Worm (Caenorhabditis elegans) whole organism, L4/young adult: ENCODE results near the gene rars-1.
"Not testable (repeated sequence)": the region's sequence is repeated elsewhere in the genome, so short reads cannot be mapped to it uniquely, and the experiment has no call there.

ENCODE experiments used
- W03F9.2 ChIP-seq: fragments of 150-350 bp; optimal IDR thresholded peaks from 2 replicates; lab custom pipeline; 2014; ENCODE audit warnings: missing biosample characterization, missing genetic modification characterization
- dao-5 ChIP-seq: sonication (generic microtip); optimal IDR thresholded peaks from 2 replicates; lab custom pipeline; 2016; ENCODE audit warnings: missing genotype, missing genetic modification characterization, moderate library complexity, missing compliant biosample characterization
- him-1 ChIP-seq: sonication (generic microtip); optimal IDR thresholded peaks from 2 replicates; lab custom pipeline; 2016; ENCODE audit warnings: missing genotype, missing genetic modification reagents, missing genetic modification characterization, missing compliant biosample characterization

rars-1 gene

DNA sequence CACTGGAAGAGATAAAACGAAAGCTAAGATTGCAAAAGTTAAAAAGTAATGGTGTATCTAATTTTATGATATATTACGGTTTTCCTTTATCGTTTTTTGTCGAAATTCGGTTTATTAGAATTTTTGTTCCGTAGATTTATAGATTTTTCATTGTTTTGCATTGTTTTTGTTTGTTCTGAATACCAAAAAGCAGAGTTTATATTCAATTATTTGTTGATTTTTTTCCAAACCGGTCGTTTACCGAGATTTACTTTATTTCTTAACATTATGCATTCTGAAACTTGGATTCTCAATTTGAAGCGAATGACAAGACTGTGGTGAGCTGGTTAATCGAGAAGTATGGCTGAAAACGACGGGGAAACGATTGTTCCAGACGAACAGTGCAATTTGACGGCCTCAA, 20.0 kb upstream of the rars-1 start, which contains the start of gene fsn-1:
TSS of gene fsn-1 (plus strand) at position 301 of the 400 bp plus-strand sequence.
- TF ChIP-seq W03F9.2, result no peak
- TF ChIP-seq him-1 (tag; lab: Kevin White, UChicago), result no peak
- no peak for TF ChIP-seq dao-5 (tag; lab: Kevin White, UChicago)

DNA sequence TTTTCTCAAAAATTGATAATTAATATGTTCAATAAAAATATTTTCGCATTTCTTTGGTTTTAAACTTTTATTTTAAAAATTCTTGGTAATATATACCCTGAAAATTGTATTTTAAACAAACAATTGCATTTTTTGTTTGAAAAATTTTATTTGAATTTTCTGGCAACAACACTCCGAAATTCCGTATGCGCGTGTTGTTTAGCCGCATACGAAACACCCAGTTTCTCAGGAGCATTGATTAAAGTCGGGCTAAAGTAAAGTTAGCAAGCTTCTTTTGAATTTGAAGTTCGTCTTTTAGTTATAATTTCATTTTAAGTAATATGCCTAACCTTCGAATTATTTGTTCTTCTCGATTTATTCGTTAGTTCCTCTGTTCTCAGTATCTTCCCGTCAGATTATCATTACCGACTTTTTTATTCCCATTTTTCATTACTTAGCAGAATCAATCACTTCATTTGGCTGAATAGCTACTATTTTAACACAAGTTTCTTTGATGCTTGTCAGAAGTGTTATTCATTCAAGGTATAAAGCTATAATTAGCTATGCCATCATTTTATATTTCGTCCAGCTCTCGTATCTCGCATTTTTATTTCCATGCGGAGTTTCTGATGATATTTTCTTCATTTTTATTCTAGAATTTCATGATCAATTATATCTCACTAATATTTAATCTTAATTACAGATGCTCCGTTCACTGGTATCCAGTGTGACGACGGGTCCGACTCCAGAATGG, 18.1 kb upstream of the rars-1 start, which contains the start of gene mrps-18C:
TSS of gene mrps-18C (plus strand) at position 683 of the 733 bp plus-strand sequence.
- TF ChIP-seq dao-5 (tag; lab: Kevin White, UChicago), result no peak
- TF ChIP-seq W03F9.2, result no peak
- no peak for TF ChIP-seq him-1 (tag; lab: Kevin White, UChicago)

DNA sequence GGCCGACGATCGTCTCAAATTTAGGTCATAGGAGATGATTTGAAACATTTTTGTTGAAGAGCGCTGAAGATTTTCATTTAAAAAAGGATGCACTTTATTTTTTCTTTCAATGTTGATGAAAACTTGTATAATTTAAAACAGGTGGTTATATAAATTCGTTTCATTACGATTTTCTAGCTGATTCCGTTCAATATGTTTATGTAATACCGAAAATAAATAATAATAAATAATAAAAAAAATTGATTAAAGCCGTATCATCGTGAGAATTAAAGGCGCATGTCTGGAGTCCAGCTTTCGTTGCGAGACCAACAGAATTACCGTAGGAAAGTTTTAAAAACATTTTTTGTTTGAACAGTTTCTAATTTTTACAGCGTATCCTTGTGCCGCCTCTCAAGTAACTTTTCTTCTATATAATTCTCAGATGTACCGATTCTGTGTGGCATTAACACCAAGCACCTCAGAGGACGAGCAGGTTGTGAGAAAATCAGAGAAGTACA, 15.3 kb upstream of the rars-1 start, which contains the start of the genes C26E6.12 and eri-9:
TSS of gene C26E6.12 (minus strand) at position 51 of the 497 bp plus-strand sequence.
TSS of gene eri-9 (plus strand) at position 248 of the 497 bp plus-strand sequence.
- TF ChIP-seq W03F9.2 (no peak), him-1 (tag; lab: Kevin White, UChicago) (no peak), dao-5 (tag; lab: Kevin White, UChicago) (no peak)

DNA sequence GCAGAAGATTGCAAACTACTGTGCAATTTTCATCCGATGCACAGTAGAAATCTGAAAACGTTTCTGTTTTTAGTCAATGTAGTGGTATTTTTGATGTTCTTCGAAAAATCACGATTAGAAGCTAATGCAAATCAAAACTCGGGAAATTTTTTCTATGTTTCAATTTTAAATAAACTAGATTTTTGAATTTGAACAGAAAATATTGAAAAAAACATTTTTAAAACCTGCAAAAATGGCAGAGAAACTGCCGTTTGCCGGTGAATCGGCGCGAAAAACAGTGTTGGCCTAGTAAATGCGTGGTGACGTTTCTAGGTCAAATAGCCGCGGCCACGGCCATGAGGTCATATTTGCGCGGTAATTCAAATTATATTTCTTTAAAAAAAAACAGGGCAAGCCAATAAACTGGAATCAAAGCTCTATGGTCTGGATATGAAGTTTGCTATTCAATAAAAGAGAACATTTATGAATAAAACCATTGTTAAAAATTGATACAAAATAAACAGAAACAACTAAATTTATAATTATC, 13.2 kb upstream of the rars-1 start, which contains the start of gene set-2:
TSS of gene set-2 (minus strand) at position 51 of the 526 bp plus-strand sequence.
- TF ChIP-seq W03F9.2 (peak; percentile 79), him-1 (tag; lab: Kevin White, UChicago) (no peak)

ce11 chrIII:4924134-4924533, 7.2 kb upstream of the rars-1 start:
- no peak for TF ChIP-seq him-1 (tag; lab: Kevin White, UChicago)
- TF ChIP-seq dao-5 (tag; lab: Kevin White, UChicago), result no peak
- no peak for TF ChIP-seq W03F9.2

- TF ChIP-seq dao-5 (tag; lab: Kevin White, UChicago); W03F9.2; him-1 (tag; lab: Kevin White, UChicago): not testable (repeated sequence)
These were observed 5.0 kb upstream of the rars-1 start, which contains the start of gene mmab-1 for ce11 chrIII:4922020-4922419. TSS of gene mmab-1 (minus strand) at chrIII:4922114.

DNA sequence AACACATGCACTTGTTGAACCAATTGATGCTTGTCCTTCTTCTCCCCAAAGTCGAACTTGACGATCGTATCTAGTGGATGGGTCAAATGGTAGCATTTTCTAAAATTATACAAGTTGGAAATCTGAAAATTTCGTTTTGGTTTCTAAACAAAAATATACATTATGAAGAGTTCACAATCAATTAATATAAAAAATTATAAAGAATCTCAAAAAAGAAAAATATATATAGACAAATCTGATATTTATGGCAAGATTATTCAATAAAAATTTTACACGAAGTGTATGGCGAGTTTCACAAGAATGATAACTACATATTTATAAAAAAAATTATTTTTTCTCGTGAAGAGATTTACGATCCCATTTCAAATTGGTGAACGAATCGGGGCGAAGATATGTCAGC, 3.2 kb upstream of the rars-1 start, which contains the start of gene ula-1:
TSS of gene ula-1 (minus strand) at position 101 of the 400 bp plus-strand sequence.
- TF ChIP-seq him-1 (tag; lab: Kevin White, UChicago) (no peak), dao-5 (tag; lab: Kevin White, UChicago) (no peak), W03F9.2 (no peak)

- TF ChIP-seq dao-5 (tag; lab: Kevin White, UChicago), result no peak
These were observed 1.9 kb upstream of the rars-1 start for ce11 chrIII:4918906-4919305.

- TF ChIP-seq him-1 (tag; lab: Kevin White, UChicago) (no peak), W03F9.2 (peak; percentile 60), dao-5 (tag; lab: Kevin White, UChicago) (no peak)
These were observed 1.2 kb upstream of the rars-1 start, which contains the start of gene rpb-8 for ce11 chrIII:4917960-4918712. TSS of gene rpb-8 (minus strand) at chrIII:4918008.

- TF ChIP-seq W03F9.2 (no peak), him-1 (tag; lab: Kevin White, UChicago) (no peak), dao-5 (tag; lab: Kevin White, UChicago) (no peak)
These were observed 3.2 kb downstream of the rars-1 start for ce11 chrIII:4913736-4914135.

- TF ChIP-seq W03F9.2 (peak; percentile 52), him-1 (tag; lab: Kevin White, UChicago) (no peak), dao-5 (tag; lab: Kevin White, UChicago) (no peak)
These were observed 4.7 kb downstream of the rars-1 start, which contains the start of the genes F26F4.9 and cee-1 for ce11 chrIII:4912317-4912716. TSS of gene F26F4.9 (minus strand) at chrIII:4912521. TSS of gene cee-1 (plus strand) at chrIII:4912699.

ce11 chrIII:4910956-4911355, 6.0 kb downstream of the rars-1 start, which contains the start of gene F26F4.2:
TSS of gene F26F4.2 (plus strand) at chrIII:4911256.
- TF ChIP-seq W03F9.2 (no peak), him-1 (tag; lab: Kevin White, UChicago) (no peak), dao-5 (tag; lab: Kevin White, UChicago) (no peak)

- no peak for TF ChIP-seq W03F9.2
- no peak for TF ChIP-seq him-1 (tag; lab: Kevin White, UChicago)
- no peak for TF ChIP-seq dao-5 (tag; lab: Kevin White, UChicago)
These were observed 7.0 kb downstream of the rars-1 start, which contains the start of gene F26F4.12 for ce11 chrIII:4909938-4910337. TSS of gene F26F4.12 (minus strand) at chrIII:4910038.
